Worm (Caenorhabditis elegans) whole organism, L3 larva: Measurements from ENCODE around the gene lips-12.

Experiments
- ama-1 ChIP-seq: fragments of 150-350 bp; optimal IDR thresholded peaks from 2 replicates; lab custom pipeline; 2018
- ceh-16 ChIP-seq: sonication (generic microtip); optimal IDR thresholded peaks from 2 replicates; lab custom pipeline; 2017; ENCODE audit warnings: missing biosample characterization, missing genetic modification characterization
- ceh-28 ChIP-seq: fragments of 150-350 bp; optimal IDR thresholded peaks from 2 replicates; lab custom pipeline; 2014; ENCODE audit warnings: missing biosample characterization, missing genetic modification reagents, missing genetic modification characterization
- ceh-82 ChIP-seq: fragments of 150-350 bp; optimal IDR thresholded peaks from 2 replicates; lab custom pipeline; 2014; ENCODE audit warnings: missing biosample characterization, missing genetic modification characterization
- elt-3 ChIP-seq, 3 experiments: fragments of 150-350 bp in 1 of 3; sonication (generic microtip) in 2 of 3; optimal IDR thresholded peaks; 2 replicates in 2 of 3; 4 replicates in 1 of 3; lab custom pipeline; 2014 to 2017; ENCODE audit warnings: missing biosample characterization in 3 of 3, missing genetic modification characterization in 3 of 3
- nhr-28 ChIP-seq: fragments of 150-350 bp; optimal IDR thresholded peaks from 2 replicates; lab custom pipeline; 2014; ENCODE audit warnings: missing biosample characterization, missing genetic modification characterization
- nhr-76 ChIP-seq: fragments of 150-350 bp; sonication (generic microtip); optimal IDR thresholded peaks from 5 replicates; lab custom pipeline; 2014; ENCODE audit warnings: missing biosample characterization, missing genetic modification characterization
- unc-62 ChIP-seq: fragments of 150-350 bp; sonication (generic microtip); optimal IDR thresholded peaks from 4 replicates; lab custom pipeline; 2014; ENCODE audit warnings: missing biosample characterization, missing genetic modification reagents, missing genetic modification characterization

DNA sequence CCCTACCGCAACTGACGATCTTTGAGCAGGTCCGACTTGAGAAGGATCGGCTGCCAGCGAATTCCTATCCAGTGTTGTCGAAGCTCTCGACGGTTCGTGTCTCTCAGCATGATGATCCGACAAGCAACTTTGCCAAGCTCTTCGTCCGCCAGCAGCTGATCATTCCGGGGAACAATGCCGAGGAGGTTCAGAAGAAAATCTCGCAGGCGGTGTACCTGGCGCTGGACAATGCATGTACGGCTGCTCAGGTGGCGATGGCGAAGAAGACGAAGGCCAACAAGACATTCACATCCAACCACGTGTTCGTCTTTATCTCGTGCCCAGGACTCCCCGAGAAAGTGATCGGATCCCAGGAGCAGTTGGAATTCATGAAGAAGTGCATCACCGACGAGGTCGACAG lies 35.4 kb upstream of the lips-12 start:
- no peak for TF ChIP-seq elt-3 (tag; optimal IDR thresholded peaks at IDR 0.05; lab: Kevin White, UChicago)
- no peak for TF ChIP-seq unc-62 (GFP tag; lab: Kevin White, UChicago)
- TF ChIP-seq ceh-16 (tag; lab: Kevin White, UChicago): no peak
- TF ChIP-seq nhr-28 (tag; lab: Kevin White, UChicago): no peak
- TF ChIP-seq ceh-28 (tag; lab: Kevin White, UChicago): no peak
- no peak for TF ChIP-seq ama-1 (lab: Kevin White, UChicago)
- TF ChIP-seq ceh-82 (tag; lab: Kevin White, UChicago): no peak
- TF ChIP-seq nhr-76 (tag; lab: Kevin White, UChicago): no peak
